Fruit fly (Drosophila melanogaster) whole organism, prepupa: ENCODE data around the gene bin.

Experiments used
- Blimp-1 ChIP-seq: fragments of 200-800 bp; sonication (Bioruptor generic); optimal IDR thresholded peaks from 3 replicates; lab custom pipeline; 2017; ENCODE audit warnings: missing biosample characterization, missing genetic modification characterization, mild to moderate bottlenecking, moderate library complexity, missing genetic modification reagents
- CG10631 ChIP-seq: fragments of 200-800 bp; sonication (Bioruptor generic); optimal IDR thresholded peaks from 2 replicates; lab custom pipeline; 2016; ENCODE audit warnings: missing biosample characterization, missing genetic modification characterization
- CG11762 ChIP-seq: fragments of 200-800 bp; sonication (Bioruptor generic); optimal IDR thresholded peaks from 3 replicates; lab custom pipeline; 2016; ENCODE audit warnings: missing biosample characterization, missing genetic modification characterization; ENCODE audit not compliant: insufficient read depth
- CG11902 ChIP-seq: fragments of 200-800 bp; sonication (Bioruptor generic); optimal IDR thresholded peaks from 3 replicates; lab custom pipeline; 2016; ENCODE audit warnings: missing biosample characterization, missing genetic modification characterization
- CG15336 ChIP-seq: fragments of 200-800 bp; sonication (Bioruptor generic); IDR thresholded peaks from 2 replicates; pipeline ENCODE4 v1.3.6; 2022; ENCODE audit warnings: missing biosample characterization, missing genetic modification characterization
- CG16779 ChIP-seq: fragments of 200-800 bp; sonication (Bioruptor generic); optimal IDR thresholded peaks from 3 replicates; lab custom pipeline; 2017; ENCODE audit warnings: missing biosample characterization, mild to moderate bottlenecking, missing genetic modification characterization
- CG3032 ChIP-seq: fragments of 200-800 bp; optimal IDR thresholded peaks from 2 replicates; lab custom pipeline; 2019; ENCODE audit warnings: missing biosample characterization, mild to moderate bottlenecking, missing genetic modification characterization, moderate library complexity
- CG31627 ChIP-seq: fragments of 200-800 bp; sonication (Bioruptor generic); optimal IDR thresholded peaks from 3 replicates; lab custom pipeline; 2016; ENCODE audit warnings: missing biosample characterization, missing genetic modification characterization
- CG32006 ChIP-seq: fragments of 200-800 bp; sonication (Bioruptor generic); optimal IDR thresholded peaks from 3 replicates; lab custom pipeline; 2017; ENCODE audit warnings: missing biosample characterization, mild to moderate bottlenecking, missing genetic modification characterization
- CG3919 ChIP-seq: fragments of 200-800 bp; sonication (Bioruptor generic); optimal IDR thresholded peaks from 3 replicates; lab custom pipeline; 2016; ENCODE audit warnings: missing biosample characterization, missing genetic modification characterization
- CG6276 ChIP-seq: fragments of 200-800 bp; sonication (Bioruptor generic); optimal IDR thresholded peaks from 2 replicates; lab custom pipeline; 2017; ENCODE audit warnings: missing biosample characterization, mild to moderate bottlenecking, missing genetic modification characterization
- CG6792 ChIP-seq: fragments of 200-800 bp; sonication (Bioruptor generic); optimal IDR thresholded peaks from 3 replicates; lab custom pipeline; 2016; ENCODE audit warnings: missing biosample characterization, missing genetic modification characterization
- CG6808 ChIP-seq: fragments of 200-800 bp; sonication (Bioruptor generic); optimal IDR thresholded peaks from 3 replicates; lab custom pipeline; 2017; ENCODE audit warnings: missing biosample characterization, missing genetic modification characterization, mild to moderate bottlenecking, moderate library complexity, missing genetic modification reagents
- CG6854 ChIP-seq: fragments of 200-800 bp; sonication (Bioruptor generic); optimal IDR thresholded peaks from 2 replicates; lab custom pipeline; 2017; ENCODE audit warnings: missing biosample characterization, mild to moderate bottlenecking, missing genetic modification characterization
- CG8119 ChIP-seq: fragments of 200-800 bp; sonication (Bioruptor generic); IDR thresholded peaks from 3 replicates; pipeline ENCODE4 v1.3.6; 2022; ENCODE audit warnings: missing biosample characterization, missing genetic modification characterization
- CG8319 ChIP-seq: fragments of 200-800 bp; sonication (Bioruptor generic); optimal IDR thresholded peaks from 3 replicates; lab custom pipeline; 2016; ENCODE audit warnings: missing biosample characterization, missing genetic modification characterization
- CG8632 ChIP-seq: fragments of 200-800 bp; sonication (Bioruptor generic); optimal IDR thresholded peaks from 3 replicates; lab custom pipeline; 2016; ENCODE audit warnings: missing biosample characterization, missing genetic modification characterization
- Eip78C ChIP-seq: fragments of 200-800 bp; sonication (Bioruptor generic); peaks from one replicate; lab custom pipeline; 2016; ENCODE audit warnings: missing biosample characterization, missing genetic modification characterization
- Ets21C ChIP-seq: fragments of 200-800 bp; sonication (Bioruptor generic); optimal IDR thresholded peaks from 3 replicates; lab custom pipeline; 2016; ENCODE audit warnings: missing biosample characterization, missing genetic modification characterization
- Ets96B ChIP-seq: fragments of 200-800 bp; optimal IDR thresholded peaks from 2 replicates; lab custom pipeline; 2019; ENCODE audit warnings: missing biosample characterization, mild to moderate bottlenecking, missing genetic modification characterization, moderate library complexity
- Gug ChIP-seq: fragments of 200-800 bp; sonication (Bioruptor generic); IDR thresholded peaks from 2 replicates; pipeline ENCODE4 v1.3.6; 2022; ENCODE audit warnings: missing biosample characterization, missing genetic modification characterization
- Hr38 ChIP-seq: sonication (Bioruptor generic); optimal IDR thresholded peaks from 2 replicates; lab custom pipeline; 2016; ENCODE audit warnings: missing biosample characterization, missing genetic modification characterization
- Hr4 ChIP-seq: fragments of 200-800 bp; sonication (Bioruptor generic); optimal IDR thresholded peaks from 3 replicates; lab custom pipeline; 2016; ENCODE audit warnings: missing biosample characterization, missing genetic modification characterization
- OdsH ChIP-seq: fragments of 200-800 bp; sonication (Bioruptor generic); optimal IDR thresholded peaks from 3 replicates; lab custom pipeline; 2016; ENCODE audit warnings: missing biosample characterization, missing genetic modification characterization
- Smox ChIP-seq: fragments of 200-800 bp; sonication (Bioruptor generic); optimal IDR thresholded peaks from 3 replicates; lab custom pipeline; 2016; ENCODE audit warnings: missing biosample characterization, missing genetic modification characterization
- Sox102F ChIP-seq: fragments of 200-800 bp; sonication (Bioruptor generic); optimal IDR thresholded peaks from 2 replicates; lab custom pipeline; 2016; ENCODE audit warnings: missing biosample characterization, mild to moderate bottlenecking, missing genetic modification characterization
- Sox14 ChIP-seq: fragments of 200-800 bp; sonication (Bioruptor generic); optimal IDR thresholded peaks from 3 replicates; lab custom pipeline; 2016; ENCODE audit warnings: missing biosample characterization, missing genetic modification characterization
- achi ChIP-seq: fragments of 200-800 bp; sonication (Bioruptor generic); optimal IDR thresholded peaks from 3 replicates; lab custom pipeline; 2016; ENCODE audit warnings: missing biosample characterization, missing genetic modification characterization
- acj6 ChIP-seq: fragments of 200-800 bp; sonication (Bioruptor generic); optimal IDR thresholded peaks from 3 replicates; lab custom pipeline; 2016; ENCODE audit warnings: missing biosample characterization, missing genetic modification characterization
- cyc ChIP-seq: fragments of 200-800 bp; sonication (Bioruptor generic); optimal IDR thresholded peaks from 3 replicates; lab custom pipeline; 2016; ENCODE audit warnings: missing biosample characterization, missing genetic modification characterization
- dac ChIP-seq: fragments of 200-800 bp; sonication (Bioruptor generic); optimal IDR thresholded peaks from 2 replicates; lab custom pipeline; 2017; ENCODE audit warnings: missing biosample characterization, mild to moderate bottlenecking, missing genetic modification characterization
- dsx ChIP-seq: fragments of 200-800 bp; optimal IDR thresholded peaks from 3 replicates; lab custom pipeline; 2019; ENCODE audit warnings: missing biosample characterization, mild to moderate bottlenecking, missing genetic modification characterization, moderate library complexity; ENCODE audit not compliant: poor library complexity, severe bottlenecking
- eg ChIP-seq: fragments of 200-800 bp; sonication (Bioruptor generic); IDR thresholded peaks from 3 replicates; pipeline ENCODE4 v1.3.6; 2022; ENCODE audit warnings: missing biosample characterization, missing genetic modification characterization
- esn ChIP-seq: fragments of 200-800 bp; sonication (Bioruptor generic); optimal IDR thresholded peaks from 2 replicates; lab custom pipeline; 2016; ENCODE audit warnings: missing biosample characterization, mild to moderate bottlenecking, missing genetic modification characterization, moderate library complexity
- fd59A ChIP-seq: fragments of 200-800 bp; sonication (Bioruptor generic); optimal IDR thresholded peaks from 2 replicates; lab custom pipeline; 2017; ENCODE audit warnings: missing biosample characterization, mild to moderate bottlenecking, missing genetic modification characterization, missing genetic modification reagents
- fkh ChIP-seq: fragments of 200-800 bp; sonication (Bioruptor generic); optimal IDR thresholded peaks from 3 replicates; lab custom pipeline; 2017; ENCODE audit warnings: missing biosample characterization, mild to moderate bottlenecking, missing genetic modification characterization, moderate library complexity
- net ChIP-seq: fragments of 200-800 bp; sonication (Bioruptor generic); optimal IDR thresholded peaks from 3 replicates; lab custom pipeline; 2016; ENCODE audit warnings: missing biosample characterization, missing genetic modification characterization
- pdm3 ChIP-seq: fragments of 200-800 bp; sonication (Bioruptor generic); optimal IDR thresholded peaks from 3 replicates; lab custom pipeline; 2016; ENCODE audit warnings: missing biosample characterization, missing genetic modification characterization
- salr ChIP-seq, 2 experiments: fragments of 200-800 bp; sonication (Bioruptor generic); optimal IDR thresholded peaks; 3 replicates each; lab custom pipeline; 2016 to 2018; ENCODE audit warnings: missing biosample characterization in 2 of 2, missing genetic modification characterization in 2 of 2, mild to moderate bottlenecking in 1 of 2
- spab ChIP-seq: fragments of 200-800 bp; sonication (Bioruptor generic); optimal IDR thresholded peaks from 2 replicates; lab custom pipeline; 2017; ENCODE audit warnings: missing biosample characterization, mild to moderate bottlenecking, missing genetic modification characterization, missing genetic modification reagents
- ss ChIP-seq, 2 experiments: fragments of 200-800 bp; sonication (Bioruptor generic); optimal IDR thresholded peaks; 2 replicates in 1 of 2; 3 replicates in 1 of 2; lab custom pipeline; 2017 to 2018; ENCODE audit warnings: mild to moderate bottlenecking in 2 of 2, missing biosample characterization in 2 of 2, missing genetic modification characterization in 2 of 2, moderate library complexity in 1 of 2
- svp ChIP-seq: fragments of 200-800 bp; sonication (Bioruptor generic); peaks from one replicate; lab custom pipeline; 2016; ENCODE audit warnings: missing biosample characterization, missing genetic modification characterization
- vri ChIP-seq: fragments of 200-800 bp; sonication (Bioruptor generic); optimal IDR thresholded peaks from 3 replicates; lab custom pipeline; 2016; ENCODE audit warnings: missing biosample characterization, mild to moderate bottlenecking, missing genetic modification characterization

Gene bin

DNA sequence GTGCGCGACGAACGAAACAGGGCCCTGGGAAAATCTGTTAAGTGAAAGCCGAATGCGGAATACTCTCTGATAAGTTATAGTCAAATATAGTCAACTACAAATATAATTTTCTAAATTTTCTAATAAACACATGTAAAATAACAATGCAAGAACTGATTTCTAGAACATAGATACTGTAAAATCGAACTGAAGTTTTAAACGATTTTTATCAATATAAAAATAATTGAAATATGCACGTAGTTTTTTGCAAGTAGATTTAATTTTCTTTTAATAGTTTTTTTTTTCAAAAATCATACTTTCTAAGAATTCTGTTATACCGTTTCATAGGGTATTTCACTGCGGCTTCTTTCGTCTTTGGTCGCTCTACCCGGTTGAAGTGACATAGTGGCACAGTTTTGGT lies 17.9 kb downstream of the bin start (continued):
- TF ChIP-seq fd59A (GFP tag; lab: Kevin White, UChicago) (peak; percentile 32), CG11902 (GFP tag; lab: Kevin White, UChicago) (peak; percentile 3), CG6854 (GFP tag; lab: Kevin White, UChicago) (no peak), Sox102F (GFP tag; lab: Kevin White, UChicago) (no peak), CG32006 (GFP tag; lab: Kevin White, UChicago) (peak; percentile 65), CG6808 (GFP tag; lab: Kevin White, UChicago) (peak; percentile 70), net (GFP tag; lab: Kevin White, UChicago) (peak; percentile 32), CG16779 (tag; lab: Kevin White, UChicago) (no peak), Hr38 (GFP tag; lab: Kevin White, UChicago) (no peak), CG6276 (GFP tag; lab: Kevin White, UChicago) (peak; percentile 35)

dm6 chr3L:7009411-7009810 lies 19.0 kb downstream of the bin start:
- TF ChIP-seq CG8632 (GFP tag; lab: Kevin White, UChicago): peak; percentile 5
- TF ChIP-seq achi: no peak
- no peak for TF ChIP-seq pdm3 (GFP tag; lab: Kevin White, UChicago)
- peak; percentile 16 for TF ChIP-seq CG6808 (GFP tag; lab: Kevin White, UChicago)
- TF ChIP-seq dsx: no peak
- peak; percentile 31 for TF ChIP-seq CG6276 (GFP tag; lab: Kevin White, UChicago)
- TF ChIP-seq Ets96B (tag; lab: Kevin White, UChicago): peak; percentile 29
- TF ChIP-seq Hr38 (GFP tag; lab: Kevin White, UChicago): no peak
- no peak for TF ChIP-seq CG15336 (GFP tag; lab: Robert Waterston, UW)
- TF ChIP-seq ss (GFP tag; optimal IDR thresholded peaks at IDR 0.05; lab: Kevin White, UChicago): peak in 1 of 2 experiments; percentile 8
- peak; percentile 71 for TF ChIP-seq Eip78C (GFP tag; lab: Kevin White, UChicago)
- TF ChIP-seq eg (GFP tag; lab: Robert Waterston, UW): no peak
- TF ChIP-seq vri (GFP tag; lab: Kevin White, UChicago): no peak
- no peak for TF ChIP-seq fkh
- no peak for TF ChIP-seq Gug (GFP tag; lab: Robert Waterston, UW)
- TF ChIP-seq OdsH: peak; percentile 2
- peak; percentile 42 for TF ChIP-seq CG3032 (tag; lab: Kevin White, UChicago)
- no peak for TF ChIP-seq CG10631 (GFP tag; lab: Kevin White, UChicago)
- peak; percentile 57 for TF ChIP-seq svp
- no peak for TF ChIP-seq Hr4 (GFP tag; lab: Kevin White, UChicago)
- TF ChIP-seq CG11762 (GFP tag; lab: Kevin White, UChicago): no peak
- no peak for TF ChIP-seq CG8119 (GFP tag; lab: Robert Waterston, UW)
- TF ChIP-seq CG8319 (GFP tag; lab: Kevin White, UChicago): no peak
- TF ChIP-seq CG3919 (GFP tag; lab: Kevin White, UChicago): peak; percentile 17
- peak; percentile 40 for TF ChIP-seq CG32006 (GFP tag; lab: Kevin White, UChicago)
- no peak for TF ChIP-seq fd59A (GFP tag; lab: Kevin White, UChicago)
- no peak for TF ChIP-seq Sox14
- no peak for TF ChIP-seq esn
- TF ChIP-seq CG6792 (GFP tag; lab: Kevin White, UChicago): no peak
- no peak for TF ChIP-seq Smox (GFP tag; lab: Kevin White, UChicago)
- peak in 1 of 2 experiments; percentile 6 for TF ChIP-seq salr (GFP tag; optimal IDR thresholded peaks at IDR 0.05; lab: Kevin White, UChicago)
- no peak for TF ChIP-seq dac (GFP tag; lab: Kevin White, UChicago)
- TF ChIP-seq acj6: no peak
- no peak for TF ChIP-seq Ets21C
- peak; percentile 2 for TF ChIP-seq spab (GFP tag; lab: Kevin White, UChicago)
- TF ChIP-seq Blimp-1 (GFP tag; lab: Kevin White, UChicago): no peak
- no peak for TF ChIP-seq CG31627 (GFP tag; lab: Kevin White, UChicago)
- no peak for TF ChIP-seq cyc
